Worm (Caenorhabditis elegans): ENCODE results near the gene Y39A1A.22.
A peak's percentile ranks its signal among the peaks of the same experiment; 100 is the strongest.

ce11 chrIII:10747620-10748479, 41.0 kb upstream of the Y39A1A.22 start, which contains the start of the genes ran-1 and dkc-1:
- no peak for TF ChIP-seq pag-3 (tag; optimal IDR thresholded peaks at IDR 0.05; ENCODE audit: borderline replicate concordance)
- TF ChIP-seq fkh-10 (GFP tag; optimal IDR thresholded peaks at IDR 0.05): no peak
- no peak for TF ChIP-seq hlh-15 (tag; optimal IDR thresholded peaks at IDR 0.05)
- no peak for TF ChIP-seq nhr-11 (tag; optimal IDR thresholded peaks at IDR 0.05)
- peak; percentile 49 for TF ChIP-seq dve-1 (tag; optimal IDR thresholded peaks at IDR 0.05)
- peak; percentile 92 for TF ChIP-seq nfya-1 (tag; optimal IDR thresholded peaks at IDR 0.05)
- TF ChIP-seq pha-4 (tag; optimal IDR thresholded peaks at IDR 0.05): no peak
- TF ChIP-seq F13H6.1 (tag; optimal IDR thresholded peaks at IDR 0.05): no peak
- TF ChIP-seq npax-4 (tag; optimal IDR thresholded peaks at IDR 0.05): no peak
- TF ChIP-seq hlh-8 (tag; optimal IDR thresholded peaks at IDR 0.05): no peak
- peak; percentile 54 for TF ChIP-seq ceh-18 (tag; optimal IDR thresholded peaks at IDR 0.05)
- TF ChIP-seq sox-4 (tag; optimal IDR thresholded peaks at IDR 0.05): no peak
- peak; percentile 18 for TF ChIP-seq elt-2 (tag; optimal IDR thresholded peaks at IDR 0.05)
